Fruit fly (Drosophila melanogaster): ENCODE results near the gene Arp5.

The Arp5 gene

DNA sequence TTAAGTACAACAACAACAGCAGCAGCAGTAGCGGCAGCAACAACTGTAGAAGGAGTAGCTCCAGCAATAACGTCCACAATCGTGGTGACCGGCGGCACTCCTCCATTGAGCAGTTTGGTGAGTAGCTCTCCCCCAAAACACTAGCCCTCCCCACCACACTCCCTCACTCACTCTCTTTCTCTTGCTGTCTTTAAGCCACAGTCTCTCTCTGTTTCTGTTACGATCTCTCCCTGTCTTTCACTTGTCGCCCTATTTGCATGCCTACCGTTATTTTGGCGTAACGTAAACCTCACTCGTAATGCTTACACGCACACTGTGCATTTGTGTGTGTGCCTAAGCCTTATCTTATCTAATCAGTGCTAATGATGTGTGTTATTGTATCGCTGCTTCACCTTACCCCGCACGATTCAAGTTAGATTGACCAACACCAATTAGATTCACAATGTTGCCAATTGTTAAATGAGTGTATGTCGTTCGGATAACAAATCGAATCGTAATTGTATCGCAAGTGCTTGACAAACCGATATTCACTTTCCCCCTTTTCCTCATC, 15.2 kb upstream of the Arp5 start (continued):
- TF ChIP-seq pros (GFP tag; optimal IDR thresholded peaks at IDR 0.05) (peak; percentile 51), D19B (GFP tag; optimal IDR thresholded peaks at IDR 0.05) (no peak), Trl (optimal IDR thresholded peaks at IDR 0.05) (peak; percentile 75 to 76), Trl (GFP tag; optimal IDR thresholded peaks at IDR 0.05) (no peak), CG10979 (tag; optimal IDR thresholded peaks at IDR 0.05) (no peak), CG1792 (GFP tag; optimal IDR thresholded peaks at IDR 0.05) (no peak), CG14050 (GFP tag; IDR thresholded peaks at IDR 0.05) (no peak), tup (GFP tag; optimal IDR thresholded peaks at IDR 0.05) (no peak), CG16863 (GFP tag; optimal IDR thresholded peaks at IDR 0.05) (no peak), tx (GFP tag; optimal IDR thresholded peaks at IDR 0.05) (no peak), TFAM (GFP tag; optimal IDR thresholded peaks at IDR 0.05) (no peak), CG1603 (tag; optimal IDR thresholded peaks at IDR 0.05) (no peak), hb (GFP tag; IDR thresholded peaks at IDR 0.05; ENCODE audit: partially characterized antibody) (no peak), h (optimal IDR thresholded peaks at IDR 0.05) (no peak), Hr39 (optimal IDR thresholded peaks at IDR 0.05) (no peak), Sox100B (GFP tag; optimal IDR thresholded peaks at IDR 0.05) (no peak), z (GFP tag; IDR thresholded peaks at IDR 0.05) (0 out of 3 replicates have a peak, but pooled peaks have one; percentile 61), CG10654 (GFP tag; optimal IDR thresholded peaks at IDR 0.05) (no peak), wor (GFP tag; IDR thresholded peaks at IDR 0.05) (no peak), C15 (GFP tag; IDR thresholded peaks at IDR 0.05) (no peak), Nf-YC (tag; optimal IDR thresholded peaks at IDR 0.05) (no peak), CG12391 (tag; optimal IDR thresholded peaks at IDR 0.05) (no peak), Pdp1 (GFP tag; optimal IDR thresholded peaks at IDR 0.05) (peak in 1 of 2 experiments; percentile 46), exex (tag; optimal IDR thresholded peaks at IDR 0.05) (peak; percentile 95), MESR4 (GFP tag; optimal IDR thresholded peaks at IDR 0.05) (no peak), Stat92E (GFP tag; optimal IDR thresholded peaks at IDR 0.05) (no peak), CG13123 (GFP tag; optimal IDR thresholded peaks at IDR 0.05) (no peak), CG2678 (tag; optimal IDR thresholded peaks at IDR 0.05) (peak; percentile 25), HLH4C (GFP tag; IDR thresholded peaks at IDR 0.05; ENCODE audit: partially characterized antibody) (no peak), maf-S (GFP tag; optimal IDR thresholded peaks at IDR 0.05) (no peak), CG12299 (tag; optimal IDR thresholded peaks at IDR 0.05) (no peak), crc (GFP tag; optimal IDR thresholded peaks at IDR 0.05) (no peak), kni (GFP tag; optimal IDR thresholded peaks at IDR 0.05) (peak; percentile 20), HLH3B (GFP tag; IDR thresholded peaks at IDR 0.05) (no peak), esg (GFP tag; conservative IDR thresholded peaks at IDR 0.05) (no peak), CG18599 (GFP tag; optimal IDR thresholded peaks at IDR 0.05) (peak; percentile 13), Side (GFP tag; optimal IDR thresholded peaks at IDR 0.05) (no peak), eve (GFP tag; optimal IDR thresholded peaks at IDR 0.05) (no peak), GATAe (GFP tag; conservative IDR thresholded peaks at IDR 0.05) (peak; percentile 93), hbn (GFP tag; IDR thresholded peaks at IDR 0.05; ENCODE audit: partially characterized antibody) (peak; percentile 27; the same call in 1 of the 2 replicates), MBD-R2 (GFP tag; IDR thresholded peaks at IDR 0.05) (no peak), CG6175 (GFP tag; IDR thresholded peaks at IDR 0.05) (0 out of 3 replicates have a peak, but pooled peaks have one; percentile 21), CG14441 (GFP tag; IDR thresholded peaks at IDR 0.05) (no peak), lab (GFP tag; optimal IDR thresholded peaks at IDR 0.05) (peak; percentile 73), CG12769 (tag; optimal IDR thresholded peaks at IDR 0.05) (peak; percentile 54), zen (tag; optimal IDR thresholded peaks at IDR 0.05) (peak; percentile 92), fu2 (GFP tag; optimal IDR thresholded peaks at IDR 0.05) (no peak), lov (optimal IDR thresholded peaks at IDR 0.05) (no peak), lov (GFP tag; IDR thresholded peaks at IDR 0.05) (no peak), crol (GFP tag; IDR thresholded peaks at IDR 0.05) (peak; percentile 75), wdn (GFP tag; IDR thresholded peaks at IDR 0.05) (no peak), jigr1 (GFP tag; IDR thresholded peaks at IDR 0.05) (no peak)
